Worm (Caenorhabditis elegans) whole organism, L2 larva: ENCODE measurements around the gene M88.3.
A peak's percentile ranks its signal among the peaks of the same experiment; 100 is the strongest.

ENCODE experiments used
- C34F6.9 ChIP-seq: fragments of 150-350 bp; optimal IDR thresholded peaks from 2 replicates; lab custom pipeline; 2014; ENCODE audit warnings: missing biosample characterization, missing genetic modification characterization
- F13H6.1 ChIP-seq: sonication (generic microtip); optimal IDR thresholded peaks from 2 replicates; lab custom pipeline; 2016; ENCODE audit warnings: missing genetic modification characterization, missing compliant biosample characterization
- R02D3.7 ChIP-seq: fragments of 150-350 bp; optimal IDR thresholded peaks from 2 replicates; lab custom pipeline; 2014; ENCODE audit warnings: missing biosample characterization, missing genetic modification characterization
- Y55F3AM.14 ChIP-seq: fragments of 200-800 bp; sonication (Bioruptor generic); optimal IDR thresholded peaks from 2 replicates; lab custom pipeline; 2018; ENCODE audit warnings: mild to moderate bottlenecking, missing genetic modification characterization, missing compliant biosample characterization
- ZK546.5 ChIP-seq: sonication (generic microtip); optimal IDR thresholded peaks from 2 replicates; lab custom pipeline; 2017; ENCODE audit warnings: missing biosample characterization, missing genetic modification characterization
- alr-1 ChIP-seq: fragments of 150-350 bp; optimal IDR thresholded peaks from 2 replicates; lab custom pipeline; 2014; ENCODE audit warnings: missing biosample characterization, missing genetic modification characterization
- aly-2 ChIP-seq: fragments of 150-350 bp; optimal IDR thresholded peaks from 2 replicates; lab custom pipeline; 2014; ENCODE audit warnings: missing biosample characterization, missing genetic modification characterization
- ama-1 ChIP-seq: fragments of 150-350 bp; optimal IDR thresholded peaks from 2 replicates; lab custom pipeline; 2018; ENCODE audit warnings: inconsistent platforms
- blmp-1 ChIP-seq: sonication (generic microtip); optimal IDR thresholded peaks from 2 replicates; lab custom pipeline; 2017; ENCODE audit warnings: missing genetic modification characterization, mild to moderate bottlenecking, missing compliant biosample characterization, antibody characterized with exemption, moderate library complexity; ENCODE audit not compliant: insufficient read depth
- ceh-16 ChIP-seq: fragments of 150-350 bp; optimal IDR thresholded peaks from 2 replicates; lab custom pipeline; 2014; ENCODE audit warnings: missing biosample characterization, missing genetic modification characterization
- ceh-82 ChIP-seq: fragments of 150-350 bp; optimal IDR thresholded peaks from 2 replicates; lab custom pipeline; 2014; ENCODE audit warnings: missing biosample characterization, missing genetic modification characterization
- crh-2 ChIP-seq: sonication (generic microtip); optimal IDR thresholded peaks from 2 replicates; lab custom pipeline; 2017; ENCODE audit warnings: missing biosample characterization, missing genetic modification characterization
- dmd-4 ChIP-seq: sonication (generic microtip); optimal IDR thresholded peaks from 2 replicates; lab custom pipeline; 2017; ENCODE audit warnings: missing biosample characterization, missing genetic modification characterization
- egl-27 ChIP-seq: sonication (generic microtip); optimal IDR thresholded peaks from 3 replicates; lab custom pipeline; 2017; ENCODE audit warnings: missing biosample characterization, missing genetic modification reagents, missing genetic modification characterization
- elt-1 ChIP-seq: fragments of 150-350 bp; optimal IDR thresholded peaks from 2 replicates; lab custom pipeline; 2014; ENCODE audit warnings: missing biosample characterization, missing genetic modification characterization
- elt-3 ChIP-seq: sonication (generic microtip); optimal IDR thresholded peaks from 2 replicates; lab custom pipeline; 2017; ENCODE audit warnings: missing biosample characterization, missing genetic modification characterization
- fos-1 ChIP-seq: fragments of 150-350 bp; optimal IDR thresholded peaks from 2 replicates; lab custom pipeline; 2014; ENCODE audit warnings: missing biosample characterization, missing genetic modification characterization
- gmeb-1 ChIP-seq: fragments of 150-350 bp; optimal IDR thresholded peaks from 2 replicates; lab custom pipeline; 2014; ENCODE audit warnings: missing biosample characterization, missing genetic modification characterization
- lin-11 ChIP-seq: fragments of 150-350 bp; sonication (generic microtip); optimal IDR thresholded peaks from 2 replicates; lab custom pipeline; 2014; ENCODE audit warnings: missing biosample characterization, missing genetic modification characterization, inconsistent platforms, mixed read lengths
- lin-13 ChIP-seq: fragments of 150-350 bp; optimal IDR thresholded peaks from 2 replicates; lab custom pipeline; 2014; ENCODE audit warnings: missing biosample characterization, missing genetic modification reagents, missing genetic modification characterization
- lin-39 ChIP-seq: fragments of 150-350 bp; optimal IDR thresholded peaks from 2 replicates; lab custom pipeline; 2014; ENCODE audit warnings: missing biosample characterization, missing genetic modification reagents, missing genetic modification characterization
- lsy-2 ChIP-seq, 2 experiments: fragments of 150-350 bp in 1 of 2; sonication (generic microtip) in 1 of 2; optimal IDR thresholded peaks; 2 replicates each; lab custom pipeline; 2014 to 2017; ENCODE audit warnings: missing biosample characterization in 2 of 2, missing genetic modification characterization in 2 of 2
- mab-5 ChIP-seq: fragments of 150-350 bp; optimal IDR thresholded peaks from 2 replicates; lab custom pipeline; 2014; ENCODE audit warnings: missing biosample characterization, missing genetic modification characterization
- mbf-1 ChIP-seq: sonication (generic microtip); optimal IDR thresholded peaks from 2 replicates; lab custom pipeline; 2017; ENCODE audit warnings: missing biosample characterization, missing genetic modification characterization
- mdl-1 ChIP-seq, 2 experiments: fragments of 150-350 bp in 1 of 2; sonication (generic microtip) in 1 of 2; optimal IDR thresholded peaks; 2 replicates each; lab custom pipeline; 2017; ENCODE audit warnings: missing biosample characterization in 2 of 2, missing genetic modification characterization in 2 of 2
- nhr-10 ChIP-seq: sonication (generic microtip); optimal IDR thresholded peaks from 2 replicates; lab custom pipeline; 2017; ENCODE audit warnings: missing biosample characterization, missing genetic modification characterization
- nhr-11 ChIP-seq: fragments of 150-350 bp; optimal IDR thresholded peaks from 2 replicates; lab custom pipeline; 2014; ENCODE audit warnings: missing biosample characterization, missing genetic modification characterization
- nhr-12 ChIP-seq: fragments of 150-350 bp; optimal IDR thresholded peaks from 2 replicates; lab custom pipeline; 2014; ENCODE audit warnings: missing biosample characterization, missing genetic modification characterization
- nhr-129 ChIP-seq: fragments of 150-350 bp; optimal IDR thresholded peaks from 2 replicates; lab custom pipeline; 2014; ENCODE audit warnings: missing biosample characterization, missing genetic modification characterization
- nhr-21 ChIP-seq: fragments of 150-350 bp; optimal IDR thresholded peaks from 2 replicates; lab custom pipeline; 2014; ENCODE audit warnings: missing biosample characterization, missing genetic modification characterization
- nhr-23 ChIP-seq: fragments of 150-350 bp; optimal IDR thresholded peaks from 2 replicates; lab custom pipeline; 2014; ENCODE audit warnings: missing biosample characterization, missing genetic modification reagents, missing genetic modification characterization
- nhr-237 ChIP-seq: fragments of 150-350 bp; optimal IDR thresholded peaks from 2 replicates; lab custom pipeline; 2014; ENCODE audit warnings: missing biosample characterization, missing genetic modification characterization
- nhr-25 ChIP-seq: fragments of 150-350 bp; sonication (generic microtip); optimal IDR thresholded peaks from 3 replicates; lab custom pipeline; 2014; ENCODE audit warnings: missing biosample characterization, missing genetic modification characterization
- nhr-6 ChIP-seq: fragments of 150-350 bp; optimal IDR thresholded peaks from 2 replicates; lab custom pipeline; 2014; ENCODE audit warnings: missing biosample characterization, missing genetic modification characterization
- nhr-77 ChIP-seq: fragments of 150-350 bp; optimal IDR thresholded peaks from 2 replicates; lab custom pipeline; 2014; ENCODE audit warnings: missing biosample characterization, missing genetic modification characterization
- peb-1 ChIP-seq: fragments of 150-350 bp; optimal IDR thresholded peaks from 2 replicates; lab custom pipeline; 2014; ENCODE audit warnings: missing biosample characterization, missing genetic modification characterization
- sem-4 ChIP-seq: fragments of 150-350 bp; optimal IDR thresholded peaks from 2 replicates; lab custom pipeline; 2014; ENCODE audit warnings: missing biosample characterization, missing genetic modification reagents, missing genetic modification characterization
- skn-1 ChIP-seq: sonication (generic microtip); optimal IDR thresholded peaks from 2 replicates; lab custom pipeline; 2017; ENCODE audit warnings: missing biosample characterization, missing genetic modification characterization
- sma-3 ChIP-seq: sonication (generic microtip); optimal IDR thresholded peaks from 2 replicates; lab custom pipeline; 2016; ENCODE audit warnings: missing genetic modification reagents, missing genetic modification characterization, missing compliant biosample characterization
- sma-9 ChIP-seq, 2 experiments: fragments of 150-350 bp in 1 of 2; sonication (generic microtip) in 1 of 2; optimal IDR thresholded peaks; 2 replicates each; lab custom pipeline; 2014 to 2016; ENCODE audit warnings: missing genetic modification characterization in 2 of 2, mild to moderate bottlenecking in 1 of 2, missing biosample characterization in 1 of 2, missing compliant biosample characterization in 1 of 2, missing genetic modification reagents in 1 of 2, moderate library complexity in 1 of 2
- snpc-4 ChIP-seq: fragments of 150-350 bp; optimal IDR thresholded peaks from 2 replicates; lab custom pipeline; 2014; ENCODE audit warnings: missing biosample characterization, missing genetic modification characterization
- unc-39 ChIP-seq: fragments of 150-350 bp; optimal IDR thresholded peaks from 2 replicates; lab custom pipeline; 2014; ENCODE audit warnings: missing biosample characterization, missing genetic modification characterization
- unc-55 ChIP-seq: fragments of 150-350 bp; sonication (generic microtip); optimal IDR thresholded peaks from 3 replicates; lab custom pipeline; 2014; ENCODE audit warnings: missing biosample characterization, missing genetic modification reagents, missing genetic modification characterization
- unc-62 ChIP-seq: fragments of 150-350 bp; optimal IDR thresholded peaks from 2 replicates; lab custom pipeline; 2014; ENCODE audit warnings: missing biosample characterization, missing genetic modification reagents, missing genetic modification characterization
- zag-1 ChIP-seq: fragments of 150-350 bp; optimal IDR thresholded peaks from 2 replicates; lab custom pipeline; 2014; ENCODE audit warnings: missing biosample characterization, missing genetic modification characterization
- ztf-1 ChIP-seq: fragments of 200-800 bp; sonication (Bioruptor generic); conservative IDR thresholded peaks from 2 replicates; pipeline ENCODE4 v1.3.6; 2022; ENCODE audit warnings: missing genetic modification characterization, missing compliant biosample characterization
- ztf-11 ChIP-seq: sonication (generic microtip); optimal IDR thresholded peaks from 2 replicates; lab custom pipeline; 2017; ENCODE audit warnings: missing biosample characterization, missing genetic modification characterization
- ztf-4 ChIP-seq: fragments of 150-350 bp; optimal IDR thresholded peaks from 2 replicates; lab custom pipeline; 2014; ENCODE audit warnings: missing biosample characterization, missing genetic modification characterization

Gene M88.3

DNA sequence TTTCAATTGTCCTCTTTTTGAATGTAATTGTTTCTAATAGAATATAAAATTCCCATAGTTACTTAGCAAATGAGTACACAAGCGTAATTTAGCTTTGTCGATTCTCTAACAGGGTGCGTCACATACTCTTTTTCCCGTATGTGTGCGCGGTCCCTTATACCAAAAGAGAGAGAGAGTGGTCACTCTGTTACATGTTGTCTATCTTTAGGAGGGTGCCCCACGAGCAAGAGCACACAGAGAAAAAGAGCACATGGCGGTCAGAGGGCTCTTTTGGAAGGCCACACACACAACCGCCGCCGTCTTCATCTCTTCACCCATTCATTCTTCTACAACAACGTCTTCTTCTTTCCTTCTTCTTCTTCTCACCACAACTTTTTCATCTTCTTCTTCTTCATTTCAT, 30.9 kb downstream of the M88.3 start:
- TF ChIP-seq ztf-1 (GFP tag; lab: Robert Waterston, UW) (no peak), nhr-129 (tag; lab: Kevin White, UChicago) (peak; percentile 48), F13H6.1 (peak; percentile 71), ceh-16 (no peak), nhr-12 (tag; lab: Kevin White, UChicago) (no peak), egl-27 (tag; lab: Kevin White, UChicago) (no peak), lsy-2 (tag; optimal IDR thresholded peaks at IDR 0.05; lab: Kevin White, UChicago) (peak in 1 of 2 experiments; percentile 18), snpc-4 (tag; lab: Kevin White, UChicago) (no peak), mdl-1 (tag; optimal IDR thresholded peaks at IDR 0.05; lab: Kevin White, UChicago) (peak in 1 of 2 experiments; percentile 4), lin-13 (GFP tag; lab: Kevin White, UChicago) (no peak), C34F6.9 (tag; lab: Kevin White, UChicago) (peak; percentile 33), dmd-4 (tag; lab: Kevin White, UChicago) (no peak), unc-55 (GFP tag; lab: Kevin White, UChicago) (peak; percentile 31), nhr-237 (tag; lab: Kevin White, UChicago) (no peak)

ce11 chrIII:4508064-4508905, 36.6 kb downstream of the M88.3 start, which contains the start of the genes cct-5 and F25F2.1:
TSS of gene cct-5 (minus strand) at chrIII:4508114.
TSS of gene F25F2.1 (plus strand) at chrIII:4508855.
- TF ChIP-seq lin-11 (tag; lab: Kevin White, UChicago) = no peak
- TF ChIP-seq unc-55 (GFP tag; lab: Kevin White, UChicago) = peak; percentile 76
- no peak for TF ChIP-seq R02D3.7 (tag; lab: Kevin White, UChicago)
- TF ChIP-seq mdl-1 (tag; optimal IDR thresholded peaks at IDR 0.05; lab: Kevin White, UChicago) = no peak
- TF ChIP-seq nhr-23 (tag; lab: Kevin White, UChicago) = no peak
- no peak for TF ChIP-seq nhr-21 (tag; lab: Kevin White, UChicago)
- TF ChIP-seq gmeb-1 (tag; lab: Kevin White, UChicago) = peak; percentile 76
- peak; percentile 51 for TF ChIP-seq lin-13 (GFP tag; lab: Kevin White, UChicago)
- TF ChIP-seq sem-4 (tag; lab: Kevin White, UChicago) = no peak
- TF ChIP-seq aly-2 (tag; lab: Kevin White, UChicago) = no peak
- TF ChIP-seq zag-1 (tag; lab: Kevin White, UChicago) = no peak
- TF ChIP-seq fos-1 (tag; lab: Kevin White, UChicago) = peak; percentile 23
- TF ChIP-seq ztf-1 (GFP tag; lab: Robert Waterston, UW) = no peak
- TF ChIP-seq lsy-2 (tag; optimal IDR thresholded peaks at IDR 0.05; lab: Kevin White, UChicago) = peak; percentile 61 to 95
- TF ChIP-seq elt-1 (tag; lab: Kevin White, UChicago) = no peak
- TF ChIP-seq nhr-11 (tag; lab: Kevin White, UChicago) = no peak
- no peak for TF ChIP-seq unc-62
- TF ChIP-seq nhr-10 (tag; lab: Kevin White, UChicago) = no peak
- no peak for TF ChIP-seq Y55F3AM.14
- no peak for TF ChIP-seq ZK546.5 (tag; lab: Kevin White, UChicago)
- no peak for TF ChIP-seq nhr-77
- TF ChIP-seq elt-3 = no peak
- TF ChIP-seq crh-2 (tag; lab: Kevin White, UChicago) = peak; percentile 71
- no peak for TF ChIP-seq egl-27 (tag; lab: Kevin White, UChicago)
- TF ChIP-seq sma-9 (GFP tag; optimal IDR thresholded peaks at IDR 0.05; lab: Kevin White, UChicago) = peak; percentile 49
- TF ChIP-seq sma-9 (tag; optimal IDR thresholded peaks at IDR 0.05; lab: Kevin White, UChicago) = no peak
- TF ChIP-seq nhr-6 (tag; lab: Kevin White, UChicago) = no peak
- no peak for TF ChIP-seq nhr-12 (tag; lab: Kevin White, UChicago)
- TF ChIP-seq nhr-25 (tag; lab: Kevin White, UChicago) = no peak
- TF ChIP-seq ama-1 = peak; percentile 37
- no peak for TF ChIP-seq mbf-1 (tag; lab: Kevin White, UChicago)
- no peak for TF ChIP-seq skn-1 (tag; lab: Kevin White, UChicago)
- peak; percentile 36 for TF ChIP-seq sma-3 (GFP tag; lab: Kevin White, UChicago)
- TF ChIP-seq mab-5 (tag; lab: Kevin White, UChicago) = no peak
- no peak for TF ChIP-seq ceh-82 (tag; lab: Kevin White, UChicago)
- no peak for TF ChIP-seq blmp-1
- TF ChIP-seq lin-39 (tag; lab: Kevin White, UChicago) = no peak
- no peak for TF ChIP-seq ztf-4 (tag; lab: Kevin White, UChicago)
- TF ChIP-seq unc-39 (tag; lab: Kevin White, UChicago) = no peak
- peak; percentile 23 for TF ChIP-seq snpc-4 (tag; lab: Kevin White, UChicago)
- no peak for TF ChIP-seq dmd-4 (tag; lab: Kevin White, UChicago)
- TF ChIP-seq alr-1 = no peak
- TF ChIP-seq nhr-237 (tag; lab: Kevin White, UChicago) = no peak
- TF ChIP-seq nhr-129 (tag; lab: Kevin White, UChicago) = peak; percentile 57
- no peak for TF ChIP-seq peb-1 (tag; lab: Kevin White, UChicago)
- no peak for TF ChIP-seq ceh-16
- TF ChIP-seq ztf-11 (tag; lab: Kevin White, UChicago) = no peak
- peak; percentile 76 for TF ChIP-seq C34F6.9 (tag; lab: Kevin White, UChicago)
- TF ChIP-seq F13H6.1 = peak; percentile 19
